Fruit fly (Drosophila melanogaster) whole organism, pupa: ENCODE data around the gene Doc2.

Source experiments
- CG10348 ChIP-seq: fragments of 200-800 bp; sonication (Bioruptor generic); IDR thresholded peaks from 2 replicates; pipeline ENCODE4 v1.3.6; 2022; ENCODE audit warnings: missing biosample characterization, missing genetic modification characterization
- CG12605 ChIP-seq: fragments of 200-800 bp; sonication (Bioruptor generic); IDR thresholded peaks from 2 replicates; pipeline ENCODE4 v1.3.6; 2022; ENCODE audit warnings: missing biosample characterization, missing genetic modification characterization
- CG13204 ChIP-seq: fragments of 200-800 bp; sonication (Bioruptor generic); optimal IDR thresholded peaks from 2 replicates; lab custom pipeline; 2018; ENCODE audit warnings: missing biosample characterization, mild to moderate bottlenecking, missing genetic modification characterization, moderate library complexity
- CG14655 ChIP-seq: fragments of 200-800 bp; sonication (Bioruptor generic); optimal IDR thresholded peaks from 3 replicates; lab custom pipeline; 2017; ENCODE audit warnings: mild to moderate bottlenecking, missing biosample characterization, missing genetic modification reagents, missing genetic modification characterization
- CG15710 ChIP-seq: fragments of 200-800 bp; sonication (Bioruptor generic); optimal IDR thresholded peaks from 2 replicates; lab custom pipeline; 2018; ENCODE audit warnings: missing biosample characterization, mild to moderate bottlenecking, missing genetic modification characterization, moderate library complexity
- CG17806 ChIP-seq: fragments of 200-800 bp; sonication (Bioruptor generic); optimal IDR thresholded peaks from 2 replicates; lab custom pipeline; 2018; ENCODE audit warnings: missing biosample characterization, mild to moderate bottlenecking, missing genetic modification characterization, moderate library complexity
- CG32121 ChIP-seq: fragments of 200-800 bp; sonication (Bioruptor generic); IDR thresholded peaks from 2 replicates; pipeline ENCODE4 v1.3.6; 2022; ENCODE audit warnings: missing biosample characterization, missing genetic modification characterization
- CG34367 ChIP-seq: fragments of 200-800 bp; sonication (Bioruptor generic); optimal IDR thresholded peaks from 2 replicates; lab custom pipeline; 2018; ENCODE audit warnings: missing biosample characterization, mild to moderate bottlenecking, missing genetic modification characterization
- CG4496 ChIP-seq: fragments of 200-800 bp; sonication (Bioruptor generic); IDR thresholded peaks from 3 replicates; pipeline ENCODE4 v1.3.6; 2022; ENCODE audit warnings: missing biosample characterization, missing genetic modification characterization
- CG8159 ChIP-seq: fragments of 200-800 bp; sonication (Bioruptor generic); optimal IDR thresholded peaks from 3 replicates; lab custom pipeline; 2018; ENCODE audit warnings: missing biosample characterization, mild to moderate bottlenecking, missing genetic modification characterization, moderate library complexity
- CG8301 ChIP-seq: fragments of 200-800 bp; sonication (Bioruptor generic); optimal IDR thresholded peaks from 2 replicates; lab custom pipeline; 2018; ENCODE audit warnings: missing biosample characterization, mild to moderate bottlenecking, missing genetic modification characterization
- CG9948 ChIP-seq: fragments of 200-800 bp; sonication (Bioruptor generic); optimal IDR thresholded peaks from 2 replicates; lab custom pipeline; 2018; ENCODE audit warnings: missing biosample characterization, mild to moderate bottlenecking, missing genetic modification characterization, moderate library complexity
- D1 ChIP-seq: fragments of 200-800 bp; sonication (Bioruptor generic); optimal IDR thresholded peaks from 2 replicates; lab custom pipeline; 2018; ENCODE audit warnings: missing biosample characterization, mild to moderate bottlenecking, missing genetic modification characterization, moderate library complexity
- EcR ChIP-seq: fragments of 200-800 bp; sonication (Bioruptor generic); optimal IDR thresholded peaks from 3 replicates; lab custom pipeline; 2019; ENCODE audit warnings: missing biosample characterization, missing genetic modification characterization, mild to moderate bottlenecking, moderate library complexity, missing genetic modification reagents
- Ets98B ChIP-seq: fragments of 200-800 bp; sonication (Bioruptor generic); IDR thresholded peaks from 2 replicates; pipeline ENCODE4 v1.3.6; 2022; ENCODE audit warnings: missing biosample characterization, missing genetic modification characterization
- Pif1A ChIP-seq: fragments of 200-800 bp; sonication (Bioruptor generic); optimal IDR thresholded peaks from 3 replicates; lab custom pipeline; 2016; ENCODE audit warnings: missing biosample characterization, missing genetic modification characterization
- Pif1B ChIP-seq: fragments of 200-800 bp; sonication (Bioruptor generic); optimal IDR thresholded peaks from 3 replicates; lab custom pipeline; 2016; ENCODE audit warnings: missing biosample characterization, missing genetic modification characterization
- Snoo ChIP-seq: fragments of 200-800 bp; sonication (Bioruptor generic); optimal IDR thresholded peaks from 3 replicates; lab custom pipeline; 2017; ENCODE audit warnings: missing biosample characterization, mild to moderate bottlenecking, missing genetic modification characterization, inconsistent platforms
- fd96Ca ChIP-seq: fragments of 200-800 bp; sonication (Bioruptor generic); IDR thresholded peaks from 3 replicates; pipeline ENCODE4 v1.3.6; 2022; ENCODE audit warnings: missing biosample characterization, missing genetic modification characterization
- gl ChIP-seq: fragments of 200-800 bp; sonication (Bioruptor generic); optimal IDR thresholded peaks from 2 replicates; lab custom pipeline; 2018; ENCODE audit warnings: missing biosample characterization, mild to moderate bottlenecking, missing genetic modification characterization
- rn ChIP-seq: fragments of 200-800 bp; sonication (Bioruptor generic); IDR thresholded peaks from 2 replicates; pipeline ENCODE4 v1.3.6; 2022; ENCODE audit warnings: missing biosample characterization, missing genetic modification characterization

The Doc2 gene

DNA sequence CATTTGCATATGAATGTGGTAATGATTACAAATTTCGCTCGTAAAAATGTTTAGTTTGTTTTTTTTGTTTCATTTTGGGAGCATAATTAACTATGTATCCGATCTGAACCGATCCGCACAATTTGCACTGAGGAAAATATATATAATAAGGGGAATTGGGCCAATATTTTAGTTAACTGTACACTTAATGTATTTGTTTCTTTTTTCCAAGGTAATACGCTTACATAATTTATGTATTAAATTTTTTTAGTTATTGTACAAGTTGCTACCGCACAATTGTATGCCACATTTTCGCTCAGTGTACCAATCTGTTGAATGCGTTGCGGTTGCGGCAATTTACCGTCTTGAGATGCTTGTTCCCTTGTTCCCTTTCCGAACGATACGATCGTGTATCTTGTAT lies 6.6 kb upstream of the Doc2 start:
- no peak for TF ChIP-seq EcR (GFP tag; lab: Kevin White, UChicago)
- no peak for TF ChIP-seq fd96Ca (GFP tag; lab: Robert Waterston, UW)
- peak; percentile 23 for TF ChIP-seq CG15710
- no peak for TF ChIP-seq CG34367
- no peak for TF ChIP-seq D1 (tag; lab: Kevin White, UChicago)
- no peak for TF ChIP-seq Ets98B
- TF ChIP-seq CG9948 = no peak
- TF ChIP-seq CG13204 = no peak
- peak; percentile 20 for TF ChIP-seq Pif1A
- peak; percentile 44 for TF ChIP-seq CG8159 (tag; lab: Kevin White, UChicago)
- no peak for TF ChIP-seq CG12605
- no peak for TF ChIP-seq CG8301 (tag; lab: Kevin White, UChicago)
- no peak for TF ChIP-seq CG32121 (GFP tag; lab: Robert Waterston, UW)
- TF ChIP-seq rn (GFP tag; lab: Robert Waterston, UW) = no peak
- TF ChIP-seq gl (tag; lab: Kevin White, UChicago) = no peak
- no peak for TF ChIP-seq Snoo (tag; lab: Kevin White, UChicago)
- TF ChIP-seq CG17806 (tag; lab: Kevin White, UChicago) = peak; percentile 23
- no peak for TF ChIP-seq Pif1B (GFP tag; lab: Kevin White, UChicago)
- no peak for TF ChIP-seq CG14655 (GFP tag; lab: Kevin White, UChicago)
- TF ChIP-seq CG4496 (GFP tag; lab: Robert Waterston, UW) = no peak
- TF ChIP-seq CG10348 = no peak

DNA sequence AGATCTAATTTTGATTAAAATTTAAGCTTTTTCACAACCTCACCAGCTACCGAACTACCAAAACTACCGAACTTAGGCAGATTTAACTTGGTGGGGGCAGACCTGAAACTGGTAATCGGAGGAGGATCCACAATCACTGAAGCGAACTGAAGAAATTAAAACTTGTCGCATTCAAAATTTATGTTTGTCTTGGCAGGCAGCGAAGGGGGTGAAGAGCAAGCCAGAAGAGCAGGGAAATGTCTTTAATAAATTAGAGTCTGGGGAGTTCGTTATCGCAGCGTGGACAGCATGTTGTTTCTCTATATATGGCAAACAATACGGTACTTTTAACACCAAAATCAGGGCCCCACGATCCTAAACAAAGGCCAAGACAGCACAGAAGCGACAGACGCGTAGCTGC lies 6.1 kb upstream of the Doc2 start:
- TF ChIP-seq CG32121 (GFP tag; lab: Robert Waterston, UW) = no peak
- no peak for TF ChIP-seq gl (tag; lab: Kevin White, UChicago)
- TF ChIP-seq rn (GFP tag; lab: Robert Waterston, UW) = no peak
- no peak for TF ChIP-seq fd96Ca (GFP tag; lab: Robert Waterston, UW)
- no peak for TF ChIP-seq Snoo (tag; lab: Kevin White, UChicago)
- TF ChIP-seq CG4496 (GFP tag; lab: Robert Waterston, UW) = no peak
- no peak for TF ChIP-seq CG9948
- TF ChIP-seq CG12605 = no peak
- no peak for TF ChIP-seq Ets98B
- TF ChIP-seq EcR (GFP tag; lab: Kevin White, UChicago) = no peak
- TF ChIP-seq CG10348 = no peak
- TF ChIP-seq CG8301 (tag; lab: Kevin White, UChicago) = no peak
- TF ChIP-seq CG15710 = no peak
- no peak for TF ChIP-seq CG14655 (GFP tag; lab: Kevin White, UChicago)
- TF ChIP-seq D1 (tag; lab: Kevin White, UChicago) = no peak
- TF ChIP-seq CG34367 = no peak
- TF ChIP-seq Pif1A = no peak
- no peak for TF ChIP-seq CG17806 (tag; lab: Kevin White, UChicago)
- no peak for TF ChIP-seq CG13204

DNA sequence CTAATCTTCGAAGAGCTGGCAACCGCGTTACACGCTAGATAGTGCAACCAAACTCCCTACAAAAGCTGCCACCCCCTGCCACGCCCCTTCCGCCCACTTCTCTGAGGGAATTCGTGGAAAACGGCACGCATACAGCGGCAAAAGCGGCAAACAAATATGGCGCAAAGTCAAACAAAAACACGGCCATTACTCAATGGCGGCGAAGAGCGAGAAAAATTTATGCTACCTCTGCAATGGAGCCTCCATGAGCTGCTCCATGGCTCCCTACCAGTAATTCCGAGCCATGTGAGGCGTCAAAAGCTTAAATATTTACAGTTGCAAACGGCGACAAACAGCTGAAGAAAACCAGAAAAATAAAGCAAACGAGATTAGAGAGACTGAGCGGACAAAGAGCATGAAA lies 5.7 kb upstream of the Doc2 start:
- TF ChIP-seq CG9948 (no peak), Pif1A (no peak), CG17806 (tag; lab: Kevin White, UChicago) (no peak), CG8159 (tag; lab: Kevin White, UChicago) (no peak), CG12605 (no peak), Ets98B (no peak), rn (GFP tag; lab: Robert Waterston, UW) (no peak), CG34367 (no peak), D1 (tag; lab: Kevin White, UChicago) (no peak), CG8301 (tag; lab: Kevin White, UChicago) (no peak), CG32121 (GFP tag; lab: Robert Waterston, UW) (no peak)

- peak; percentile 1 for TF ChIP-seq CG34367
- no peak for TF ChIP-seq Pif1A
- peak; percentile 39 for TF ChIP-seq CG14655 (GFP tag; lab: Kevin White, UChicago)
- no peak for TF ChIP-seq CG12605
Observed at dm6 chr3L:9023627-9024026, 4.6 kb upstream of the Doc2 start.

DNA sequence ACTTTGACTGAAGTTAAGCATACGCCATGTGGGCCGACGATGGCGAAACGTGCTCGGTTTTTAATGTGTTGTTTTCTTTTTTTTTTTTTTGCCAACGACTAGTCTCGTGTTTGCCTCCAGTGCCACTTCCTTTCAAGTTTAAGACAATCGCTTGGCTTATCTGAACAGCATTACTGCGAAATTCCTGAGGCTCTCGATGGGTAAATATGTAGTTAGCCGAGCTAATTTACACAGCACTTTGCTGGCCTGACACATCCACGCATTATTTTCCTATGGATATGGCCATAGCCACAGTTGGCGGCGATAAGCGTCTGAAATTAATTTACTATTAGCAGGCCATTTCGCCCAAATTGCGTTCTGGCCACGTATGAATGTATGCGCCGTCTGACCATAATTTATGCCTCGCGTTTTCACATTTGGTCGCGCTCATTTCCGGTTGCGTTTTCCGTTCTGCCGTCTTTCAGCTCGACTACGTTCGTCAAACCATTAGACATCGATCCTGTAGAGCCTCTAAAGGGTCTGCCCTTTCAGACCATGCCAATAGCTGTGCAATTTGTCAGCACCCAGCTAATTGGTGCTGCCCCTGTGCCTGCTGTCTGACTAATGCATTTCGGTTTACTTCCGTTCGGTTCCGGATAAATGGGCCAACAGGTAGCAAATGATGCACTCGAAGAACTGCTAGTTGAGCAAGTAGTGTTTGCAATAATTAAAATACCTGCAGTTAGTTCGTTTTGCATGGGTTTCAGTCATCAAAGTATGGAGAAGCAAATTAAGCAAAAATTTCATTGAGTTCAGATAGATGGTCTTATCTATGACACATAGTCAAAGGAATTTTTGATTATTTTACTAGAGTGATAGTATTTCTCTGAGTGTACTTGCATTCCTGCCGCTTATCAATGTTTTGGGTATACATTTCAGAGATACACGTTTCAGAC lies 1.7 kb upstream of the Doc2 start:
- TF ChIP-seq CG8159 (tag; lab: Kevin White, UChicago) = no peak
- no peak for TF ChIP-seq CG9948
- TF ChIP-seq CG4496 (GFP tag; lab: Robert Waterston, UW) = no peak
- TF ChIP-seq, all 21 proteins: peak for 0

- no peak for TF ChIP-seq CG9948
- TF ChIP-seq CG34367 = no peak
- TF ChIP-seq CG10348 = no peak
- TF ChIP-seq D1 (tag; lab: Kevin White, UChicago) = no peak
- no peak for TF ChIP-seq CG14655 (GFP tag; lab: Kevin White, UChicago)
- TF ChIP-seq gl (tag; lab: Kevin White, UChicago) = no peak
- TF ChIP-seq CG8159 (tag; lab: Kevin White, UChicago) = no peak
- no peak for TF ChIP-seq CG13204
- TF ChIP-seq rn (GFP tag; lab: Robert Waterston, UW) = no peak
- TF ChIP-seq CG12605 = no peak
- TF ChIP-seq fd96Ca (GFP tag; lab: Robert Waterston, UW) = no peak
- TF ChIP-seq Pif1B (GFP tag; lab: Kevin White, UChicago) = no peak
- TF ChIP-seq Pif1A = no peak
- TF ChIP-seq CG15710 = no peak
- TF ChIP-seq CG32121 (GFP tag; lab: Robert Waterston, UW) = no peak
- TF ChIP-seq Snoo (tag; lab: Kevin White, UChicago) = no peak
- TF ChIP-seq CG17806 (tag; lab: Kevin White, UChicago) = no peak
- no peak for TF ChIP-seq Ets98B
- TF ChIP-seq EcR (GFP tag; lab: Kevin White, UChicago) = no peak
- no peak for TF ChIP-seq CG4496 (GFP tag; lab: Robert Waterston, UW)
Observed at dm6 chr3L:9017414-9017813, 1.6 kb downstream of the Doc2 start.
